Worm (Caenorhabditis elegans) whole organism, L4 larva: ENCODE results near the gene ndg-4.

Experiments
- ZK337.2 ChIP-seq: fragments of 200-800 bp; sonication (Bioruptor generic); IDR thresholded peaks from 2 replicates; pipeline ENCODE4 v1.3.6; 2022; ENCODE audit warnings: missing genetic modification reagents, missing genetic modification characterization, missing compliant biosample characterization
- aha-1 ChIP-seq: fragments of 150-350 bp; peaks from one replicate; lab custom pipeline; 2014; ENCODE audit warnings: missing biosample characterization, missing genetic modification characterization
- attf-4 ChIP-seq: sonication (generic microtip); optimal IDR thresholded peaks from 3 replicates; lab custom pipeline; 2017; ENCODE audit warnings: missing biosample characterization, missing genetic modification characterization
- ceh-32 ChIP-seq: sonication (generic microtip); optimal IDR thresholded peaks from 2 replicates; lab custom pipeline; 2016; ENCODE audit warnings: mild to moderate bottlenecking, missing genetic modification characterization, missing compliant biosample characterization; ENCODE audit not compliant: poor library complexity
- ctbp-1 ChIP-seq: fragments of 200-800 bp; sonication (Bioruptor generic); IDR thresholded peaks from 2 replicates; pipeline ENCODE4 v1.3.6; 2022; ENCODE audit warnings: missing genetic modification reagents, missing genetic modification characterization, missing compliant biosample characterization
- daf-16 ChIP-seq, 3 experiments: sonication (generic microtip); optimal IDR thresholded peaks; 2 replicates each; lab custom pipeline; 2016 to 2017; ENCODE audit warnings: missing genetic modification characterization in 3 of 3, missing genetic modification reagents in 3 of 3, mild to moderate bottlenecking in 2 of 3, missing compliant biosample characterization in 2 of 3, missing biosample characterization in 1 of 3, moderate library complexity in 1 of 3
- daf-19 ChIP-seq: fragments of 200-800 bp; sonication (Bioruptor generic); conservative IDR thresholded peaks from 2 replicates; pipeline ENCODE4 v1.3.6; 2022; ENCODE audit warnings: missing genetic modification characterization, missing compliant biosample characterization
- dmd-6 ChIP-seq: fragments of 200-800 bp; sonication (Bioruptor generic); IDR thresholded peaks from 2 replicates; pipeline ENCODE4 v1.3.6; 2022; ENCODE audit warnings: missing genetic modification reagents, missing genetic modification characterization, missing compliant biosample characterization
- dmd-8 ChIP-seq: fragments of 200-800 bp; sonication (Bioruptor generic); IDR thresholded peaks from 2 replicates; pipeline ENCODE4 v1.3.6; 2022; ENCODE audit warnings: missing genetic modification characterization, missing compliant biosample characterization
- dve-1 ChIP-seq: sonication (generic microtip); optimal IDR thresholded peaks from 2 replicates; lab custom pipeline; 2017; ENCODE audit warnings: antibody characterized with exemption, mild to moderate bottlenecking, missing genetic modification characterization, missing compliant biosample characterization; ENCODE audit not compliant: insufficient read depth
- hif-1 ChIP-seq, 2 experiments: sonication (generic microtip); optimal IDR thresholded peaks; 2 replicates each; lab custom pipeline; 2016 to 2017; ENCODE audit warnings: missing compliant biosample characterization in 2 of 2, missing genetic modification characterization in 2 of 2, missing genetic modification reagents in 2 of 2, missing genotype in 2 of 2, mild to moderate bottlenecking in 1 of 2
- hlh-11 ChIP-seq: fragments of 200-800 bp; sonication (Bioruptor generic); optimal IDR thresholded peaks from 2 replicates; lab custom pipeline; 2018; ENCODE audit warnings: mild to moderate bottlenecking, missing genetic modification characterization, missing compliant biosample characterization
- lin-1 ChIP-seq: fragments of 200-800 bp; sonication (Bioruptor generic); IDR thresholded peaks from 2 replicates; pipeline ENCODE4 v1.3.6; 2022; ENCODE audit warnings: missing genetic modification reagents, missing genetic modification characterization, missing compliant biosample characterization
- lin-15B ChIP-seq: fragments of 150-350 bp; sonication (generic microtip); optimal IDR thresholded peaks from 3 replicates; lab custom pipeline; 2014; ENCODE audit warnings: missing biosample characterization, missing genetic modification characterization
- lin-29 ChIP-seq: fragments of 200-800 bp; sonication (Bioruptor generic); IDR thresholded peaks from 2 replicates; pipeline ENCODE4 v1.3.6; 2022; ENCODE audit warnings: missing genetic modification reagents, missing genetic modification characterization, missing compliant biosample characterization
- lin-39 ChIP-seq: fragments of 150-350 bp; optimal IDR thresholded peaks from 2 replicates; lab custom pipeline; 2014; ENCODE audit warnings: missing biosample characterization, missing genetic modification reagents, missing genetic modification characterization
- mxl-3 ChIP-seq: fragments of 200-800 bp; sonication (Bioruptor generic); optimal IDR thresholded peaks from 2 replicates; lab custom pipeline; 2018; ENCODE audit warnings: mild to moderate bottlenecking, missing genetic modification characterization, missing compliant biosample characterization
- nhr-28 ChIP-seq: fragments of 150-350 bp; optimal IDR thresholded peaks from 2 replicates; lab custom pipeline; 2014; ENCODE audit warnings: missing biosample characterization, missing genetic modification characterization
- php-3 ChIP-seq: fragments of 200-800 bp; sonication (Bioruptor generic); IDR thresholded peaks from 2 replicates; pipeline ENCODE4 v1.3.6; 2022; ENCODE audit warnings: missing genetic modification reagents, missing genetic modification characterization, missing compliant biosample characterization
- pqm-1 ChIP-seq: sonication (generic microtip); optimal IDR thresholded peaks from 2 replicates; lab custom pipeline; 2017; ENCODE audit warnings: missing biosample characterization, missing genetic modification characterization
- saeg-2 ChIP-seq: fragments of 200-800 bp; sonication (Bioruptor generic); IDR thresholded peaks from 2 replicates; pipeline ENCODE4 v1.3.6; 2022; ENCODE audit warnings: missing genetic modification reagents, missing genetic modification characterization, missing compliant biosample characterization
- sdz-12 ChIP-seq: fragments of 200-800 bp; sonication (Bioruptor generic); optimal IDR thresholded peaks from 2 replicates; lab custom pipeline; 2018; ENCODE audit warnings: mild to moderate bottlenecking, missing genetic modification characterization, missing compliant biosample characterization
- snpc-1.2 ChIP-seq: fragments of 200-800 bp; sonication (Bioruptor generic); IDR thresholded peaks from 2 replicates; pipeline ENCODE4 v1.3.6; 2022; ENCODE audit warnings: missing genetic modification reagents, missing genetic modification characterization, missing compliant biosample characterization
- spr-3 ChIP-seq: fragments of 200-800 bp; sonication (Bioruptor generic); optimal IDR thresholded peaks from 2 replicates; lab custom pipeline; 2018; ENCODE audit warnings: mild to moderate bottlenecking, missing genetic modification characterization, missing compliant biosample characterization
- tra-1 ChIP-seq: fragments of 200-800 bp; sonication (Bioruptor generic); IDR thresholded peaks from 2 replicates; pipeline ENCODE4 v1.3.6; 2022; ENCODE audit warnings: missing genetic modification reagents, missing genetic modification characterization, missing compliant biosample characterization
- unc-130 ChIP-seq: sonication (generic microtip); optimal IDR thresholded peaks from 2 replicates; lab custom pipeline; 2016; ENCODE audit warnings: missing genetic modification reagents, missing genetic modification characterization, missing compliant biosample characterization
- unc-39 ChIP-seq: sonication (generic microtip); optimal IDR thresholded peaks from 2 replicates; lab custom pipeline; 2017; ENCODE audit warnings: missing biosample characterization, missing genetic modification characterization
- unc-62 ChIP-seq, 3 experiments: fragments of 150-350 bp in 1 of 3; sonication (generic microtip); optimal IDR thresholded peaks in 2 of 3; peaks in 1 of 3; 1 replicate in 1 of 3; 2 replicates in 2 of 3; lab custom pipeline; 2014 to 2017; ENCODE audit warnings: missing biosample characterization in 3 of 3, missing genetic modification characterization in 3 of 3, missing genetic modification reagents in 3 of 3, missing genotype in 1 of 3
- vab-7 ChIP-seq: fragments of 200-800 bp; sonication (Bioruptor generic); IDR thresholded peaks from 2 replicates; pipeline ENCODE4 v1.3.6; 2022; ENCODE audit warnings: missing genetic modification reagents, missing genetic modification characterization, missing compliant biosample characterization
- zag-1 ChIP-seq: fragments of 150-350 bp; optimal IDR thresholded peaks from 2 replicates; lab custom pipeline; 2014; ENCODE audit warnings: missing biosample characterization, missing genetic modification characterization
- zfp-2 ChIP-seq: sonication (generic microtip); optimal IDR thresholded peaks from 2 replicates; lab custom pipeline; 2016; ENCODE audit warnings: mild to moderate bottlenecking, missing genetic modification characterization, missing compliant biosample characterization

The ndg-4 gene

ce11 chrIII:4470793-4471192 lies 3.6 kb upstream of the ndg-4 start (continued):
- TF ChIP-seq tra-1: peak; percentile 77
- TF ChIP-seq unc-62 (GFP tag; optimal IDR thresholded peaks at IDR 0.05 in 1 of 2; lab: Kevin White, UChicago): peak in 1 of 2 experiments; percentile 88
- TF ChIP-seq unc-62 (tag; optimal IDR thresholded peaks at IDR 0.05; lab: Kevin White, UChicago): no peak

- TF ChIP-seq mxl-3 (GFP tag; lab: Kevin White, UChicago): no peak
- no peak for TF ChIP-seq attf-4 (tag; lab: Kevin White, UChicago)
- TF ChIP-seq unc-62 (GFP tag; optimal IDR thresholded peaks at IDR 0.05 in 1 of 2; lab: Kevin White, UChicago): peak in 1 of 2 experiments; percentile 48
- TF ChIP-seq unc-62 (tag; optimal IDR thresholded peaks at IDR 0.05; lab: Kevin White, UChicago): no peak
- no peak for TF ChIP-seq hif-1 (tag; optimal IDR thresholded peaks at IDR 0.05; lab: Kevin White, UChicago)
- TF ChIP-seq, all 104 proteins: peak for 1
These were observed 1.6 kb upstream of the ndg-4 start, which contains the start of gene mstr-2 for ce11 chrIII:4468812-4469211. mstr-2 (plus strand) TSS chrIII:4469112.

- no peak for TF ChIP-seq snpc-1.2
- TF ChIP-seq pqm-1 (tag; lab: Kevin White, UChicago): peak; percentile 85
- no peak for TF ChIP-seq daf-16 (GFP tag; optimal IDR thresholded peaks at IDR 0.05; lab: Kevin White, UChicago)
- peak; percentile 2 for TF ChIP-seq daf-16 (tag; optimal IDR thresholded peaks at IDR 0.05; lab: Kevin White, UChicago)
- TF ChIP-seq lin-15B (tag; lab: Kevin White, UChicago): no peak
- TF ChIP-seq lin-29 (GFP tag; lab: Robert Waterston, UW): no peak
- TF ChIP-seq php-3 (GFP tag; lab: Robert Waterston, UW): peak; percentile 55; the same call in 1 of the 2 replicates
- peak; percentile 33 for TF ChIP-seq nhr-28 (tag; lab: Kevin White, UChicago)
- TF ChIP-seq ctbp-1 (GFP tag; lab: Robert Waterston, UW): no peak
- no peak for TF ChIP-seq sdz-12 (GFP tag; lab: Kevin White, UChicago)
- TF ChIP-seq saeg-2 (GFP tag; lab: Robert Waterston, UW): no peak
- no peak for TF ChIP-seq daf-19 (GFP tag; lab: Robert Waterston, UW)
- TF ChIP-seq dmd-6 (GFP tag; lab: Robert Waterston, UW): peak; percentile 78
- no peak for TF ChIP-seq zag-1 (tag; lab: Kevin White, UChicago)
- no peak for TF ChIP-seq lin-1 (GFP tag; lab: Robert Waterston, UW)
- TF ChIP-seq hlh-11 (tag; lab: Kevin White, UChicago): peak; percentile 24
- no peak for TF ChIP-seq ZK337.2 (GFP tag; lab: Robert Waterston, UW)
- no peak for TF ChIP-seq zfp-2 (tag; lab: Kevin White, UChicago)
These were observed 1.2 kb upstream of the ndg-4 start for ce11 chrIII:4468390-4468789.

- TF ChIP-seq vab-7 (GFP tag; lab: Robert Waterston, UW): no peak
- TF ChIP-seq aha-1: peak; percentile 87
These were observed 5.8 kb downstream of the ndg-4 start for ce11 chrIII:4461337-4461736.

DNA sequence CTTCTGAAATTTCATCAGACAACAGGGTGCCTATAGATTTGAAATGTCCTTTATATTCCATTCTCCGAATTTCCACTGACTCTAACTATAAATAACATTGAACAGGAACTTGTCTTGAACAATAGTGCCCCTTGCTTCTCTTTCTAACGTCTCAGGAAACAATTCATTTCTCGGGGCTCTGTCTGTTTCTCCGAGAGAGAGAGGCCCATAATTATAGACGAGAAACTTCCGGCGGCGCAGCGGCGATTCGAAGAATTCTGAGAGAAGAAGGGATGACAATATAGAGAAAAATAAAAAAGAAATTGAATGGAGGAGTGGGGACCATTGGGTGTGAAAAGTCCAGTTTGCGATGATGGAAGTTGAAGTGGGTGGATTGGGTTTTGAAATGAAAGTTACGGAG lies 6.9 kb downstream of the ndg-4 start:
- no peak for TF ChIP-seq spr-3 (GFP tag; lab: Kevin White, UChicago)
- no peak for TF ChIP-seq unc-39 (tag; lab: Kevin White, UChicago)
- TF ChIP-seq saeg-2 (GFP tag; lab: Robert Waterston, UW): no peak
- no peak for TF ChIP-seq unc-130 (GFP tag; lab: Kevin White, UChicago)
- no peak for TF ChIP-seq mxl-3 (GFP tag; lab: Kevin White, UChicago)
- TF ChIP-seq ceh-32 (tag; lab: Kevin White, UChicago): no peak
- no peak for TF ChIP-seq lin-39 (tag; lab: Kevin White, UChicago)
- no peak for TF ChIP-seq dmd-8 (GFP tag; lab: Robert Waterston, UW)
- TF ChIP-seq dve-1 (tag; lab: Kevin White, UChicago): no peak
